Worm (Caenorhabditis elegans): ENCODE measurements around the gene pix-1.

pix-1 gene

DNA sequence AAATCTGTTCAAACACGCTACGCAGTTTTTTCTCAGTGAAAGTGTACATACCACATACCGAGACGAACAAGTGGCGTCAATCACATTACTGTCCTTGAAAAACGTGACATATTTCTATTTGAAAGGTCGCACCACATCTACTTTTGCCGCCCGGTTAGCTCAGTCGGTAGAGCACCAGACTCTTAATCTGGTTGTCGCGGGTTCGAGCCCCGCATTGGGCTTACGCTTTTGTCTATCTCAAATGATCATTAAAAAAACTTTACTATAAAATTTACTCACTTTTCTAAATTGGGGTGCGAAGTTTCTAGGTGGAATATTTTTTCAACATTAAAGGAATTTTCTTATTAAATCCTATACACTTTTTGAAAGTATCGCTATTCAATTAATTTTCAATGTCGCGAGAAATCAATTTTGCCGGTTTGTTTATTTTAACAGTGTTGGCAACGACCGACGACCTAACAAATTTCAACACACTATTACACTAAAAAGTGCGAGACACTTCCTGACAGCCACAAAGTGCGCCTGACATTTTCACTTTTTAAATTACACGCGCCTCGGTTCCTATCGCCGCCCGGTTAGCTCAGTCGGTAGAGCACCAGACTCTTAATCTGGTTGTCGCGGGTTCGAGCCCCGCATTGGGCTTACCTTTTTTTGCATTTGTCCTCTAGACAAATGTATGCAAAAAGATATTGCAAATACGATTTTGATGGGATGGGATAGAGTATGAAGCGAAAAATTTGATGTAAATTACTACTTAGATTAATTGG is 3.3 kb downstream of the pix-1 start:
- TF ChIP-seq blmp-1 (tag; optimal IDR thresholded peaks at IDR 0.05) (peak; percentile 52), nhr-47 (tag; optimal IDR thresholded peaks at IDR 0.05) (peak; percentile 43), xbp-1 (tag; optimal IDR thresholded peaks at IDR 0.05) (peak; percentile 16), dsc-1 (tag; optimal IDR thresholded peaks at IDR 0.05) (peak; percentile 73), ets-5 (GFP tag; IDR thresholded peaks at IDR 0.05) (no peak), ceh-90 (tag; optimal IDR thresholded peaks at IDR 0.05) (no peak), mep-1 (tag; optimal IDR thresholded peaks at IDR 0.05) (peak; percentile 16), jun-1 (tag; optimal IDR thresholded peaks at IDR 0.05) (no peak), tbx-2 (tag; optimal IDR thresholded peaks at IDR 0.05) (peak; percentile 8), C34B4.2 (tag; optimal IDR thresholded peaks at IDR 0.05) (no peak), lin-14 (GFP tag; optimal IDR thresholded peaks at IDR 0.05) (peak; percentile 53), lsy-2 (tag; optimal IDR thresholded peaks at IDR 0.05) (peak in 1 of 2 experiments; percentile 21), ceh-82 (tag; optimal IDR thresholded peaks at IDR 0.05) (peak in 2 of 3 experiments; percentile 28 to 32), nhr-71 (tag; optimal IDR thresholded peaks at IDR 0.05) (peak; percentile 40), snpc-4 (tag; optimal IDR thresholded peaks at IDR 0.05) (no peak), snu-23 (GFP tag; optimal IDR thresholded peaks at IDR 0.05) (peak; percentile 46), lin-39 (tag; optimal IDR thresholded peaks at IDR 0.05) (no peak), ztf-11 (tag; optimal IDR thresholded peaks at IDR 0.05) (no peak), nhr-77 (tag; optimal IDR thresholded peaks at IDR 0.05) (peak; percentile 40), unc-98 (GFP tag; IDR thresholded peaks at IDR 0.05) (no peak), nhr-28 (tag; optimal IDR thresholded peaks at IDR 0.05) (no peak), efl-1 (optimal IDR thresholded peaks at IDR 0.05) (no peak), efl-1 (GFP tag; optimal IDR thresholded peaks at IDR 0.05 in 1 of 2) (peak in 1 of 2 experiments; percentile 28), fkh-4 (tag; optimal IDR thresholded peaks at IDR 0.05; ENCODE audit: borderline replicate concordance) (no peak), elt-2 (tag; optimal IDR thresholded peaks at IDR 0.05) (peak; percentile 42), lin-35 (GFP tag; optimal IDR thresholded peaks at IDR 0.05) (peak in 1 of 2 experiments; percentile 15), nhr-90 (tag; optimal IDR thresholded peaks at IDR 0.05; ENCODE audit: poor library complexity) (peak; percentile 29), nhr-20 (tag; optimal IDR thresholded peaks at IDR 0.05) (peak; percentile 31), swsn-7 (tag; optimal IDR thresholded peaks at IDR 0.05) (peak; percentile 23), dpl-1 (GFP tag; optimal IDR thresholded peaks at IDR 0.05) (peak in 1 of 3 experiments; percentile 2), skn-1 (tag; optimal IDR thresholded peaks at IDR 0.05) (peak; percentile 16), unc-30 (tag; optimal IDR thresholded peaks at IDR 0.05) (no peak), unc-86 (tag; optimal IDR thresholded peaks at IDR 0.05) (peak; percentile 13), nhr-11 (tag; optimal IDR thresholded peaks at IDR 0.05) (no peak), elt-3 (tag; optimal IDR thresholded peaks at IDR 0.05) (peak in 2 of 6 experiments; percentile 35 to 36), nhr-237 (tag; optimal IDR thresholded peaks at IDR 0.05) (no peak), fkh-8 (tag; optimal IDR thresholded peaks at IDR 0.05) (peak; percentile 47), rnt-1 (tag; optimal IDR thresholded peaks at IDR 0.05) (peak; percentile 70), nhr-19 (GFP tag; conservative IDR thresholded peaks at IDR 0.05) (peak; percentile 58), irx-1 (tag; optimal IDR thresholded peaks at IDR 0.05) (no peak), sox-4 (tag; optimal IDR thresholded peaks at IDR 0.05) (no peak), lin-13 (GFP tag; optimal IDR thresholded peaks at IDR 0.05) (no peak), zip-4 (GFP tag; optimal IDR thresholded peaks at IDR 0.05) (no peak), mdl-1 (tag; optimal IDR thresholded peaks at IDR 0.05) (peak in 1 of 2 experiments; percentile 27), nhr-85 (tag) (peak; percentile 88)

Measured in whole organism, L1 larva.